Worm (Caenorhabditis elegans): ENCODE measurements around the gene R11H6.4.

R11H6.4 gene

DNA sequence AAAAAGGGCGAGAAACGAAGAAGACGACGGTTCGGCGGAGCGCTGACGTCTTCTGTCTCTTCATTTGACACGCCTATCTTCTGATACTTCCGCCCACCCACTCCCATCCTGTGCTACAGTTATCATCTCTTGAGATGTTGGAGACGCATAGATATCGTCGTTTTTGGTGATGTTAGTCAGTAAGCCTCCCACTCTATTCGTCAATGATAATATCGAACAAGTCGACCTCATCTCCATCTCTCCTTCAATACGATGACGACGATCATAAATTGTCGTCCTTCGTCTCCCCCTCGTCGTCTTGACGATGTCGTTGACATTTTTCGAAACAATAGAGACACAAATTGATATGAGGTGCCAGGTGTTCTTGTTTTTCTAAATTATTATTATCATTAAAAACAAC is 48.4 kb downstream of the R11H6.4 start, which contains the start of gene slc-25A29:
Gene slc-25A29 (minus strand): TSS at position 45 of the 400 bp plus-strand sequence.
- TF ChIP-seq nhr-23 (tag; optimal IDR thresholded peaks at IDR 0.05) (peak; percentile 16), nhr-25 (tag; optimal IDR thresholded peaks at IDR 0.05) (peak; percentile 37), pqm-1 (tag; optimal IDR thresholded peaks at IDR 0.05) (no peak), nhr-237 (tag; optimal IDR thresholded peaks at IDR 0.05) (no peak), elt-3 (tag; optimal IDR thresholded peaks at IDR 0.05) (peak in 2 of 3 experiments; percentile 54 to 63)

DNA sequence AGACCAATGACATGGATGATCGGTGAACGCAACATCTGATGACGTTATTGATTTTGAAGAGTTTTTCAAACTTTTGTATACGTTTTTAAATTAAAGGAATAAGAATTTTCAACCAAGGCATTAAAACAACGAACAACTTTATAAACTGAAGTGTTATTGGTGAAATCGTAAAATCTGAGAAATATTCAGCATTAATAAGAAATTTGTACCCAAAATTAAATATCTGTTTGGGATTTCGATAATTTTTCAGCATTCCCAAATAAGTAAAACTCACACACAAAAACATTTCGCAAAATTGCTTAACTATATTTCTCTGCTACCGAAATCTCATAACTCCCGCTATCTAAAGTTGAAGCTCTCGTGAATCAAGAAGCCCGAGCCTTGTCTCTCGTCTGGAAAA is 49.9 kb downstream of the R11H6.4 start:
- TF ChIP-seq mml-1 (tag; optimal IDR thresholded peaks at IDR 0.05) (no peak), daf-12 (tag; optimal IDR thresholded peaks at IDR 0.05) (no peak), elt-2 (tag; optimal IDR thresholded peaks at IDR 0.05) (no peak), nhr-11 (tag; optimal IDR thresholded peaks at IDR 0.05) (no peak), nhr-67 (tag; optimal IDR thresholded peaks at IDR 0.05) (no peak), pqm-1 (tag; optimal IDR thresholded peaks at IDR 0.05) (no peak), elt-3 (tag; optimal IDR thresholded peaks at IDR 0.05) (no peak), zag-1 (tag; optimal IDR thresholded peaks at IDR 0.05) (no peak)

Measured in whole organism, L3 larva.